Worm (Caenorhabditis elegans): Measurements from ENCODE around the gene T04C12.9.

The T04C12.9 gene

ce11 chrV:11046730-11047129 lies 16.3 kb downstream of the T04C12.9 start, which contains the start of gene dhs-18:
TSS of gene dhs-18 (minus strand) at chrV:11046833.
- TF ChIP-seq sma-9 (GFP tag; optimal IDR thresholded peaks at IDR 0.05) (peak; percentile 30), sma-9 (tag; optimal IDR thresholded peaks at IDR 0.05) (no peak), ama-1 (optimal IDR thresholded peaks at IDR 0.05) (no peak), fos-1 (tag; optimal IDR thresholded peaks at IDR 0.05) (no peak), crh-2 (tag; optimal IDR thresholded peaks at IDR 0.05) (peak; percentile 26)

ce11 chrV:11043767-11044166 lies 19.2 kb downstream of the T04C12.9 start, which contains the start of gene C45B11.6:
TSS of gene C45B11.6 (plus strand) at chrV:11044067.
- TF ChIP-seq fos-1 (tag; optimal IDR thresholded peaks at IDR 0.05) (no peak), nhr-11 (tag; optimal IDR thresholded peaks at IDR 0.05) (no peak), C34F6.9 (tag; optimal IDR thresholded peaks at IDR 0.05) (no peak), mbf-1 (tag; optimal IDR thresholded peaks at IDR 0.05) (no peak), aly-2 (tag; optimal IDR thresholded peaks at IDR 0.05) (no peak), sem-4 (tag; optimal IDR thresholded peaks at IDR 0.05) (no peak)

- TF ChIP-seq nhr-129 (tag; optimal IDR thresholded peaks at IDR 0.05) (peak; percentile 52), blmp-1 (tag; optimal IDR thresholded peaks at IDR 0.05; ENCODE audit: insufficient read depth) (no peak), fos-1 (tag; optimal IDR thresholded peaks at IDR 0.05) (peak; percentile 37)
These were observed 20.5 kb downstream of the T04C12.9 start, which contains the start of gene C45B11.2 for ce11 chrV:11042538-11042937. TSS of gene C45B11.2 (plus strand) at chrV:11042710.

- TF ChIP-seq unc-55 (GFP tag; optimal IDR thresholded peaks at IDR 0.05) (no peak), lin-39 (tag; optimal IDR thresholded peaks at IDR 0.05) (no peak), sem-4 (tag; optimal IDR thresholded peaks at IDR 0.05) (no peak), nhr-77 (tag; optimal IDR thresholded peaks at IDR 0.05) (no peak), peb-1 (tag; optimal IDR thresholded peaks at IDR 0.05) (no peak), mab-5 (tag; optimal IDR thresholded peaks at IDR 0.05) (no peak), zag-1 (tag; optimal IDR thresholded peaks at IDR 0.05) (no peak), sma-9 (GFP tag; optimal IDR thresholded peaks at IDR 0.05) (no peak), sma-9 (tag; optimal IDR thresholded peaks at IDR 0.05) (no peak), nhr-23 (tag; optimal IDR thresholded peaks at IDR 0.05) (no peak), ztf-11 (tag; optimal IDR thresholded peaks at IDR 0.05) (no peak), skn-1 (tag; optimal IDR thresholded peaks at IDR 0.05) (no peak), unc-39 (tag; optimal IDR thresholded peaks at IDR 0.05) (no peak), mdl-1 (tag; optimal IDR thresholded peaks at IDR 0.05) (no peak), nhr-25 (tag; optimal IDR thresholded peaks at IDR 0.05) (no peak), R02D3.7 (tag; optimal IDR thresholded peaks at IDR 0.05) (no peak), nhr-11 (tag; optimal IDR thresholded peaks at IDR 0.05) (no peak), alr-1 (tag; optimal IDR thresholded peaks at IDR 0.05) (no peak), mbf-1 (tag; optimal IDR thresholded peaks at IDR 0.05) (no peak), gmeb-1 (tag; optimal IDR thresholded peaks at IDR 0.05) (no peak), nhr-21 (tag; optimal IDR thresholded peaks at IDR 0.05) (no peak)
These were observed 21.5 kb downstream of the T04C12.9 start, which contains the start of gene C45B11.5 for ce11 chrV:11041499-11041898. TSS of gene C45B11.5 (plus strand) at chrV:11041799.

- TF ChIP-seq nhr-12 (tag; optimal IDR thresholded peaks at IDR 0.05) (no peak), snpc-4 (tag; optimal IDR thresholded peaks at IDR 0.05) (no peak), nhr-23 (tag; optimal IDR thresholded peaks at IDR 0.05) (no peak), elt-1 (tag; optimal IDR thresholded peaks at IDR 0.05) (no peak), mab-5 (tag; optimal IDR thresholded peaks at IDR 0.05) (no peak), nhr-77 (tag; optimal IDR thresholded peaks at IDR 0.05) (no peak), nhr-6 (tag; optimal IDR thresholded peaks at IDR 0.05) (no peak), unc-39 (tag; optimal IDR thresholded peaks at IDR 0.05) (no peak)
These were observed 22.5 kb downstream of the T04C12.9 start, which contains the start of gene C45B11.8 for ce11 chrV:11040473-11040872. TSS of gene C45B11.8 (plus strand) at chrV:11040773.

ce11 chrV:11040020-11040419 lies 23.0 kb downstream of the T04C12.9 start, which contains the start of gene C45B11.9:
TSS of gene C45B11.9 (plus strand) at chrV:11040320.
- no peak for TF ChIP-seq sem-4 (tag; optimal IDR thresholded peaks at IDR 0.05)
